Worm (Caenorhabditis elegans): ENCODE results near the gene best-14.

Gene best-14

DNA sequence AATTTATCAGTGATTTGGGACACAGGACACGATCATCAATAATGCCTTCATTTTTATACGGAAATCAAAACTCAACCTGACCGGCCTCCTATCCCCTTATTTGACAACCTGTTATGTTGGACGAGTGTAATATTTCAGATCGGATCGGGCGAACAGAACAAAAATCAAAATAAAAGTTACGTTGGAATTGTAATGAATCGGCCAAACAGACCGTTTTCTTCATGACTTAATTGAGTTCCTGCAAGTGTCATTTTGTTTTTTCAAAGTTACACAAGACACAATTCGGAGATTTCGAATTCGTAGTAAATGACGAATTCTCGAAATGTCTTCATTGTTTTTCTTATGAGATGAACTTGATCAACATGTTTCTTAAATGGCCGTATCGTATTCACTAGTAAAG is 2.5 kb upstream of the best-14 start, which contains the start of gene F32G8.3:
Gene F32G8.3, minus strand, starts transcription at position 101 of the 400 bp plus-strand sequence.
- TF ChIP-seq nhr-21 (tag; optimal IDR thresholded peaks at IDR 0.05), result no peak
- TF ChIP-seq sma-9 (GFP tag; optimal IDR thresholded peaks at IDR 0.05), result no peak
- no peak for TF ChIP-seq sma-9 (tag; optimal IDR thresholded peaks at IDR 0.05)
- no peak for TF ChIP-seq mdl-1 (tag; optimal IDR thresholded peaks at IDR 0.05)
- no peak for TF ChIP-seq elt-3 (tag; optimal IDR thresholded peaks at IDR 0.05)
- TF ChIP-seq alr-1 (tag; optimal IDR thresholded peaks at IDR 0.05), result no peak
- no peak for TF ChIP-seq unc-62 (GFP tag; optimal IDR thresholded peaks at IDR 0.05)
- no peak for TF ChIP-seq nhr-11 (tag; optimal IDR thresholded peaks at IDR 0.05)
- no peak for TF ChIP-seq sma-3 (GFP tag; optimal IDR thresholded peaks at IDR 0.05)
- no peak for TF ChIP-seq ztf-4 (tag; optimal IDR thresholded peaks at IDR 0.05)
- TF ChIP-seq lsy-2 (tag; optimal IDR thresholded peaks at IDR 0.05), result no peak
- TF ChIP-seq nhr-129 (tag; optimal IDR thresholded peaks at IDR 0.05), result no peak
- no peak for TF ChIP-seq ama-1 (optimal IDR thresholded peaks at IDR 0.05)
- TF ChIP-seq sem-4 (tag; optimal IDR thresholded peaks at IDR 0.05), result no peak
- no peak for TF ChIP-seq mbf-1 (tag; optimal IDR thresholded peaks at IDR 0.05)
- TF ChIP-seq gmeb-1 (tag; optimal IDR thresholded peaks at IDR 0.05), result no peak
- TF ChIP-seq ztf-11 (tag; optimal IDR thresholded peaks at IDR 0.05), result no peak

DNA sequence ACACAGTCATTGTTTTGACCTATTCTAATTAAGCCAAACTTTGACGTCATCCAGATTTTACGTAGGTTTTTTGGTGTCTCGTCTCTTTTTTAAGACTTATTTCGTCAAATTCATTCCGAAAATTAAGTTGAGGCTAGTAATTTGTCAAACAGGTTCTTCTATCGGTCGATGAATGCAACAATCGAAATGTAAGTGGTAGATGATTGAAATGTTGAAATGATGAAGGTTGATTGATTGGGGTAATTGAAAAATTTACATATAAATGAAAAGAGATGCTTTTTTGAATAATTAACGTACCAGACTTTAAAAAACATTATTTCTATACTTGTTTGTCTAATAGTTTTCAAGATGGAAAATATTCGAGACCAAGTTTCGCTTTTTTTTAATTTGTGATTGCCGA is 1.4 kb upstream of the best-14 start:
- no peak for TF ChIP-seq peb-1 (tag; optimal IDR thresholded peaks at IDR 0.05)
- TF ChIP-seq nhr-237 (tag; optimal IDR thresholded peaks at IDR 0.05), result no peak
- TF ChIP-seq ZK546.5 (tag; optimal IDR thresholded peaks at IDR 0.05), result no peak
- TF ChIP-seq unc-39 (tag; optimal IDR thresholded peaks at IDR 0.05), result no peak
- peak; percentile 54 for TF ChIP-seq sma-3 (GFP tag; optimal IDR thresholded peaks at IDR 0.05)
- TF ChIP-seq skn-1 (tag; optimal IDR thresholded peaks at IDR 0.05), result no peak

DNA sequence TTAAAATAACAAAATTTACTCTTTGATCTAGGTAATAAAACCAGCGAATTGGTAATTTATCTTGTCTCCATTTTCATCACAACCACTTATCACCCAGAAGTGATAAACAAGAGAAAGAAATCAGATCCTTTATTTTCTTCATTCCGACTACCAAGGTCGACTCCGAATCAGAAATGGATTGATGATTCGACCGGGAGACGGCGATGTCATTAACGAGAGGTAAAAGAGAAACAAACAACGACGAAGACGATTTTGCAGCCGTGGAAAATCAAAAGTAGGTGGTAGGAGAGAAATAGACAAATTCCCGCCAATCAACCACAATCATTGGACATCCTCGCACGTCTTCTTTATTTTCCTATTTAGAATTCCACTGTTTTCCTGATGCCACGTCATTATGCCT is 682 bp upstream of the best-14 start:
- TF ChIP-seq ztf-11 (tag; optimal IDR thresholded peaks at IDR 0.05), result no peak
- TF ChIP-seq R02D3.7 (tag; optimal IDR thresholded peaks at IDR 0.05), result no peak
- peak; percentile 3 for TF ChIP-seq blmp-1 (tag; optimal IDR thresholded peaks at IDR 0.05; ENCODE audit: insufficient read depth)
- peak; percentile 43 for TF ChIP-seq sma-9 (GFP tag; optimal IDR thresholded peaks at IDR 0.05)
- no peak for TF ChIP-seq sma-9 (tag; optimal IDR thresholded peaks at IDR 0.05)
- peak; percentile 63 for TF ChIP-seq sma-3 (GFP tag; optimal IDR thresholded peaks at IDR 0.05)
- no peak for TF ChIP-seq aly-2 (tag; optimal IDR thresholded peaks at IDR 0.05)
- peak; percentile 24 for TF ChIP-seq nhr-21 (tag; optimal IDR thresholded peaks at IDR 0.05)
- peak; percentile 7 for TF ChIP-seq fos-1 (tag; optimal IDR thresholded peaks at IDR 0.05)
- TF ChIP-seq nhr-237 (tag; optimal IDR thresholded peaks at IDR 0.05), result no peak
- peak; percentile 1 for TF ChIP-seq crh-2 (tag; optimal IDR thresholded peaks at IDR 0.05)
- no peak for TF ChIP-seq nhr-23 (tag; optimal IDR thresholded peaks at IDR 0.05)

DNA sequence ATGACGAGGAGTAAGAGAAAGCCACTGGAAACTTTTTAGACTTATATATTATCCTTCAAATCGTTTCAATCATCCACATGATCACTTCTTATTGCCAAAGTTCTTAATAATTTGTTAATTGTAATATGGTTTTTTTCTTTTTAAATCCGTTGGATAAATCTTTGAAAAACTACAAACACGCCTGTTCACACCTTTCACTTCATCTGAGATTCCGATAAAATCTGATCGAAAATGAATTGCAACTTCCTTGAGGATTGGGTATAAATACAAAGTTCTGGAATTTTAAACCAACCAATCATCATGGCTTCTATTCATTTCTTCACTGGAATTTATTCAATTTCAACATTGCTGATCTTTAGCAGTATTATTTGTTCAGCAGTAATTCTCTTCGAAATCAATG is 2.8 kb downstream of the best-14 start, which contains the start of gene col-152:
Gene col-152, plus strand, starts transcription at position 301 of the 400 bp plus-strand sequence.
- no peak for TF ChIP-seq sma-9 (GFP tag; optimal IDR thresholded peaks at IDR 0.05)
- TF ChIP-seq sma-9 (tag; optimal IDR thresholded peaks at IDR 0.05), result no peak
- TF ChIP-seq ztf-4 (tag; optimal IDR thresholded peaks at IDR 0.05), result no peak
- TF ChIP-seq nhr-10 (tag; optimal IDR thresholded peaks at IDR 0.05), result no peak
- TF ChIP-seq nhr-6 (tag; optimal IDR thresholded peaks at IDR 0.05), result no peak
- no peak for TF ChIP-seq ZK546.5 (tag; optimal IDR thresholded peaks at IDR 0.05)
- TF ChIP-seq C34F6.9 (tag; optimal IDR thresholded peaks at IDR 0.05), result no peak
- no peak for TF ChIP-seq nhr-11 (tag; optimal IDR thresholded peaks at IDR 0.05)
- TF ChIP-seq aly-2 (tag; optimal IDR thresholded peaks at IDR 0.05), result no peak
- no peak for TF ChIP-seq elt-3 (tag; optimal IDR thresholded peaks at IDR 0.05)
- no peak for TF ChIP-seq lin-39 (tag; optimal IDR thresholded peaks at IDR 0.05)
- no peak for TF ChIP-seq nhr-21 (tag; optimal IDR thresholded peaks at IDR 0.05)
- TF ChIP-seq dmd-4 (tag; optimal IDR thresholded peaks at IDR 0.05), result no peak
- no peak for TF ChIP-seq elt-1 (tag; optimal IDR thresholded peaks at IDR 0.05)

- no peak for TF ChIP-seq nhr-12 (tag; optimal IDR thresholded peaks at IDR 0.05)
- no peak for TF ChIP-seq gmeb-1 (tag; optimal IDR thresholded peaks at IDR 0.05)
- no peak for TF ChIP-seq unc-55 (GFP tag; optimal IDR thresholded peaks at IDR 0.05)
- no peak for TF ChIP-seq mab-5 (tag; optimal IDR thresholded peaks at IDR 0.05)
- TF ChIP-seq ceh-82 (tag; optimal IDR thresholded peaks at IDR 0.05), result no peak
- TF ChIP-seq blmp-1 (tag; optimal IDR thresholded peaks at IDR 0.05; ENCODE audit: insufficient read depth), result no peak
- no peak for TF ChIP-seq ZK546.5 (tag; optimal IDR thresholded peaks at IDR 0.05)
- no peak for TF ChIP-seq nhr-23 (tag; optimal IDR thresholded peaks at IDR 0.05)
- no peak for TF ChIP-seq egl-27 (tag; optimal IDR thresholded peaks at IDR 0.05)
- TF ChIP-seq ztf-1 (GFP tag; conservative IDR thresholded peaks at IDR 0.05), result no peak
- no peak for TF ChIP-seq nhr-11 (tag; optimal IDR thresholded peaks at IDR 0.05)
- no peak for TF ChIP-seq dmd-4 (tag; optimal IDR thresholded peaks at IDR 0.05)
- no peak for TF ChIP-seq crh-2 (tag; optimal IDR thresholded peaks at IDR 0.05)
- no peak for TF ChIP-seq lin-39 (tag; optimal IDR thresholded peaks at IDR 0.05)
- TF ChIP-seq snpc-4 (tag; optimal IDR thresholded peaks at IDR 0.05), result no peak
Observed at ce11 chrV:10561632-10562031, 3.9 kb downstream of the best-14 start.
